Worm (Caenorhabditis elegans): ENCODE data around the gene clec-174.

DNA sequence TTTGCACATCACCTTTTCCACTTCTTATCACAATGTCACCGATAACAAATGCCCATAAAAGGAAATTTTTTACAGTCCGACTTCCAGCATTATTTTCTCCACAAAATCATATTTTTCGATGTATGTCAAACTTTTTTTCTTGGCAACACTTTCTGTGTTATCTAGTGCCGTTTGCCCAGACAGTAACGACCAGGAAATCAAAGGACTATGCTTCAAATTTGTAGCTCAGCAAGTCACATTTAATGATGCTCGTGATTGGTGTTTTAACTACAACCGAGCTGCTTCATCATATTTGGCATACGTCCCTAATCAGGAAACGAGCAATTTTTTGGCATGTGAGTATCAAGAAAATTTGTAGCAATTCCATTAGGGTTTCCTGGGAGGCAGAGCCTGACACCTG is 22.0 kb upstream of the clec-174 start:
- TF ChIP-seq ets-5 (GFP tag; IDR thresholded peaks at IDR 0.05) (no peak), pqm-1 (tag; optimal IDR thresholded peaks at IDR 0.05) (no peak), lsy-2 (tag; optimal IDR thresholded peaks at IDR 0.05) (no peak), snpc-4 (tag; optimal IDR thresholded peaks at IDR 0.05) (no peak), skn-1 (tag; optimal IDR thresholded peaks at IDR 0.05) (no peak), fos-1 (tag; optimal IDR thresholded peaks at IDR 0.05) (no peak), ceh-82 (tag; optimal IDR thresholded peaks at IDR 0.05) (no peak), aly-2 (tag; optimal IDR thresholded peaks at IDR 0.05) (no peak), ztf-11 (tag; optimal IDR thresholded peaks at IDR 0.05) (no peak), nhr-12 (tag; optimal IDR thresholded peaks at IDR 0.05) (no peak), mdl-1 (tag; optimal IDR thresholded peaks at IDR 0.05) (no peak), nhr-237 (tag; optimal IDR thresholded peaks at IDR 0.05) (no peak), nhr-11 (tag; optimal IDR thresholded peaks at IDR 0.05) (no peak)

Measured in whole organism, L1 larva.